Fruit fly (Drosophila melanogaster): Measurements from ENCODE around the gene bou.

The bou gene

DNA sequence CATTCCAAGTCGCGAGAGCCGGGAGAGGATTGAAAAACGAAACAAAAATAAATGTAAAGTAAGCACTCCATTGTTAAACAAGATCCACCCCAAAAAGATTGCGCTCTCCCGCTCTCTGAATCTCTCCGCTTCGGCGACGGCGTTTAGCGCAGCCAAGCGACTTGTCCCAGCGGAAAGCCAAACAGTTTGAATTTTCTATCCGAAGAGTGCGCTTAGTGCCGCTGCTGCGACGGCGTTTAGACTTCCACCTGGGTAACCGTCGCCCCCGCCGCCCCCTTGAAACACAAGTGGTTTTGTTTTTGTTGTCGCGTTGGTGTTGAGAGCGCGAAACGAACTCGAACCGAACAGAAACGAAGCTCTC is 12.2 kb downstream of the bou start, which contains the start of gene Inx2 (continued):
- TF ChIP-seq CG7372 (GFP tag; IDR thresholded peaks at IDR 0.05) (no peak), Gug (GFP tag; IDR thresholded peaks at IDR 0.05) (no peak; the same call in 3 of the 4 replicates), dan (GFP tag; IDR thresholded peaks at IDR 0.05) (no peak), bowl (GFP tag; IDR thresholded peaks at IDR 0.05) (no peak), ftz-f1 (GFP tag; optimal IDR thresholded peaks at IDR 0.05) (peak; percentile 61), cato (GFP tag; optimal IDR thresholded peaks at IDR 0.05; ENCODE audit: borderline replicate concordance) (no peak), CG12104 (GFP tag; optimal IDR thresholded peaks at IDR 0.05) (no peak), C15 (GFP tag; IDR thresholded peaks at IDR 0.05) (no peak), CG3726 (GFP tag; IDR thresholded peaks at IDR 0.05) (no peak), CG17359 (tag; optimal IDR thresholded peaks at IDR 0.05) (peak; percentile 7), CG2116 (GFP tag; optimal IDR thresholded peaks at IDR 0.05) (no peak), zen2 (GFP tag; IDR thresholded peaks at IDR 0.05; ENCODE audit: partially characterized antibody) (peak; percentile 71; the same call in 2 of the 3 replicates), maf-S (GFP tag; optimal IDR thresholded peaks at IDR 0.05) (no peak), CG6175 (GFP tag; IDR thresholded peaks at IDR 0.05) (no peak), zfh2 (GFP tag; optimal IDR thresholded peaks at IDR 0.05) (no peak), CG10147 (GFP tag; optimal IDR thresholded peaks at IDR 0.05) (no peak), wor (GFP tag; IDR thresholded peaks at IDR 0.05) (no peak), bigmax (GFP tag; optimal IDR thresholded peaks at IDR 0.05) (no peak), CG17385 (GFP tag; optimal IDR thresholded peaks at IDR 0.05) (peak; percentile 48), shn (GFP tag; optimal IDR thresholded peaks at IDR 0.05) (no peak), ci (GFP tag; IDR thresholded peaks at IDR 0.05) (peak; percentile 85), chm (GFP tag; IDR thresholded peaks at IDR 0.05) (peak; percentile 82), Dip3 (GFP tag; optimal IDR thresholded peaks at IDR 0.05) (no peak), CG12219 (GFP tag; optimal IDR thresholded peaks at IDR 0.05) (peak; percentile 35), nerfin-2 (GFP tag; IDR thresholded peaks at IDR 0.05; ENCODE audit: partially characterized antibody) (no peak), CG6854 (GFP tag; optimal IDR thresholded peaks at IDR 0.05) (no peak), rib (GFP tag; IDR thresholded peaks at IDR 0.05) (0 out of 2 replicates have a peak, but pooled peaks have one; percentile 56), Six4 (GFP tag; optimal IDR thresholded peaks at IDR 0.05) (no peak), CG8281 (tag; optimal IDR thresholded peaks at IDR 0.05) (no peak), h (optimal IDR thresholded peaks at IDR 0.05) (no peak), CG3995 (GFP tag; optimal IDR thresholded peaks at IDR 0.05) (no peak), Xrp1 (GFP tag; IDR thresholded peaks at IDR 0.05) (peak; percentile 34; the same call in 1 of the 2 replicates), sens-2 (GFP tag; IDR thresholded peaks at IDR 0.05) (no peak), twi (tag; optimal IDR thresholded peaks at IDR 0.05) (no peak), hth (optimal IDR thresholded peaks at IDR 0.05) (no peak), CG11695 (GFP tag; IDR thresholded peaks at IDR 0.05) (no peak), CG10654 (GFP tag; optimal IDR thresholded peaks at IDR 0.05) (no peak), Tbp (GFP tag; optimal IDR thresholded peaks at IDR 0.05) (no peak), disco-r (GFP tag; optimal IDR thresholded peaks at IDR 0.05) (no peak), z (GFP tag; IDR thresholded peaks at IDR 0.05) (peak; percentile 75), sim (GFP tag; IDR thresholded peaks at IDR 0.05) (no peak), Asciz (GFP tag; optimal IDR thresholded peaks at IDR 0.05) (peak; percentile 41), CG4360 (GFP tag; IDR thresholded peaks at IDR 0.05) (peak; percentile 87), CG9437 (GFP tag; optimal IDR thresholded peaks at IDR 0.05) (no peak), Gsc (GFP tag; IDR thresholded peaks at IDR 0.05) (no peak), gsb-n (tag; optimal IDR thresholded peaks at IDR 0.05) (peak; percentile 10), oc (tag; optimal IDR thresholded peaks at IDR 0.05) (peak; percentile 59), chn (GFP tag; optimal IDR thresholded peaks at IDR 0.05) (peak; percentile 28), Scr (GFP tag; IDR thresholded peaks at IDR 0.05; ENCODE audit: partially characterized antibody) (peak; percentile 26), HHEX (GFP tag; optimal IDR thresholded peaks at IDR 0.05) (peak; percentile 54), Dad (GFP tag; optimal IDR thresholded peaks at IDR 0.05) (no peak), eyg (GFP tag; optimal IDR thresholded peaks at IDR 0.05) (no peak), toy (GFP tag; IDR thresholded peaks at IDR 0.05) (no peak), MESR4 (GFP tag; optimal IDR thresholded peaks at IDR 0.05) (no peak)
